Worm (Caenorhabditis elegans) whole organism, L4 larva: ENCODE data around the gene Y71H2B.2.

Experiments
- F10B5.3 ChIP-seq: sonication (generic microtip); optimal IDR thresholded peaks from 2 replicates; lab custom pipeline; 2016; ENCODE audit warnings: mild to moderate bottlenecking, missing genetic modification characterization, missing compliant biosample characterization
- F37D6.2 ChIP-seq: sonication (generic microtip); optimal IDR thresholded peaks from 2 replicates; lab custom pipeline; 2016; ENCODE audit warnings: mild to moderate bottlenecking, missing genetic modification characterization, missing compliant biosample characterization
- T20F7.1 ChIP-seq: fragments of 200-800 bp; sonication (Bioruptor generic); optimal IDR thresholded peaks from 2 replicates; lab custom pipeline; 2018; ENCODE audit warnings: mild to moderate bottlenecking, missing genetic modification characterization, missing compliant biosample characterization
- T26A8.4 ChIP-seq: fragments of 200-800 bp; sonication (Bioruptor generic); IDR thresholded peaks from 2 replicates; pipeline ENCODE4 v1.3.6; 2022; ENCODE audit warnings: missing genetic modification characterization, missing compliant biosample characterization
- Y5F2A.4 ChIP-seq: fragments of 200-800 bp; sonication (Bioruptor generic); optimal IDR thresholded peaks from 2 replicates; lab custom pipeline; 2018; ENCODE audit warnings: mild to moderate bottlenecking, missing genetic modification characterization, missing compliant biosample characterization
- ZK337.2 ChIP-seq: fragments of 200-800 bp; sonication (Bioruptor generic); IDR thresholded peaks from 2 replicates; pipeline ENCODE4 v1.3.6; 2022; ENCODE audit warnings: missing genetic modification reagents, missing genetic modification characterization, missing compliant biosample characterization
- ZK546.5 ChIP-seq, 2 experiments: sonication (generic microtip); optimal IDR thresholded peaks; 2 replicates each; lab custom pipeline; 2017; ENCODE audit warnings: missing biosample characterization in 2 of 2, missing genetic modification characterization in 2 of 2
- ama-1 ChIP-seq: fragments of 150-350 bp; optimal IDR thresholded peaks from 2 replicates; lab custom pipeline; 2014; ENCODE audit warnings: inconsistent platforms, mixed read lengths
- attf-4 ChIP-seq: sonication (generic microtip); optimal IDR thresholded peaks from 3 replicates; lab custom pipeline; 2017; ENCODE audit warnings: missing biosample characterization, missing genetic modification characterization
- ceh-32 ChIP-seq: sonication (generic microtip); optimal IDR thresholded peaks from 2 replicates; lab custom pipeline; 2016; ENCODE audit warnings: mild to moderate bottlenecking, missing genetic modification characterization, missing compliant biosample characterization; ENCODE audit not compliant: poor library complexity
- ceh-62 ChIP-seq: sonication (generic microtip); optimal IDR thresholded peaks from 2 replicates; lab custom pipeline; 2017; ENCODE audit warnings: missing biosample characterization, missing genetic modification characterization
- cey-2 ChIP-seq: sonication (generic microtip); optimal IDR thresholded peaks from 3 replicates; lab custom pipeline; 2017; ENCODE audit warnings: missing genetic modification characterization, mild to moderate bottlenecking, missing compliant biosample characterization, antibody characterized with exemption, borderline replicate concordance; ENCODE audit not compliant: insufficient read depth
- daf-12 ChIP-seq: fragments of 150-350 bp; optimal IDR thresholded peaks from 2 replicates; lab custom pipeline; 2014; ENCODE audit warnings: missing biosample characterization, missing genetic modification reagents, missing genetic modification characterization
- daf-16 ChIP-seq, 3 experiments: sonication (generic microtip); optimal IDR thresholded peaks; 2 replicates each; lab custom pipeline; 2016 to 2017; ENCODE audit warnings: missing genetic modification characterization in 3 of 3, missing genetic modification reagents in 3 of 3, mild to moderate bottlenecking in 2 of 3, missing compliant biosample characterization in 2 of 3, missing biosample characterization in 1 of 3, moderate library complexity in 1 of 3
- dpl-1 ChIP-seq: fragments of 150-350 bp; optimal IDR thresholded peaks from 2 replicates; lab custom pipeline; 2014; ENCODE audit warnings: missing biosample characterization, missing genetic modification reagents, missing genetic modification characterization
- duxl-1 ChIP-seq: sonication (generic microtip); optimal IDR thresholded peaks from 2 replicates; lab custom pipeline; 2016; ENCODE audit warnings: mild to moderate bottlenecking, missing genetic modification characterization, moderate library complexity, missing compliant biosample characterization; ENCODE audit not compliant: poor library complexity
- egl-43 ChIP-seq: fragments of 200-800 bp; sonication (Bioruptor generic); IDR thresholded peaks from 2 replicates; pipeline ENCODE4 v1.3.6; 2022; ENCODE audit warnings: missing genetic modification reagents, missing genetic modification characterization, missing compliant biosample characterization
- fkh-10 ChIP-seq: fragments of 150-350 bp; optimal IDR thresholded peaks from 2 replicates; lab custom pipeline; 2014; ENCODE audit warnings: missing biosample characterization, missing genetic modification reagents, missing genetic modification characterization
- gei-8 ChIP-seq: fragments of 200-800 bp; sonication (Bioruptor generic); optimal IDR thresholded peaks from 2 replicates; lab custom pipeline; 2018; ENCODE audit warnings: mild to moderate bottlenecking, missing genetic modification characterization, missing compliant biosample characterization
- hlh-11 ChIP-seq: fragments of 200-800 bp; sonication (Bioruptor generic); optimal IDR thresholded peaks from 2 replicates; lab custom pipeline; 2018; ENCODE audit warnings: mild to moderate bottlenecking, missing genetic modification characterization, missing compliant biosample characterization
- hlh-30 ChIP-seq: sonication (generic microtip); optimal IDR thresholded peaks from 2 replicates; lab custom pipeline; 2017; ENCODE audit warnings: antibody characterized with exemption, mild to moderate bottlenecking, missing genetic modification characterization, missing compliant biosample characterization; ENCODE audit not compliant: insufficient read depth
- hmg-1.1 ChIP-seq: fragments of 200-800 bp; sonication (Bioruptor generic); IDR thresholded peaks from 2 replicates; pipeline ENCODE4 v1.3.6; 2022; ENCODE audit warnings: missing genetic modification reagents, missing genetic modification characterization, missing compliant biosample characterization
- lin-15B ChIP-seq: fragments of 150-350 bp; sonication (generic microtip); optimal IDR thresholded peaks from 3 replicates; lab custom pipeline; 2014; ENCODE audit warnings: missing biosample characterization, missing genetic modification characterization
- lin-38 ChIP-seq: fragments of 200-800 bp; sonication (Bioruptor generic); IDR thresholded peaks from 2 replicates; pipeline ENCODE4 v1.3.6; 2022; ENCODE audit warnings: missing genetic modification reagents, missing genetic modification characterization, missing compliant biosample characterization
- lin-39 ChIP-seq: fragments of 150-350 bp; optimal IDR thresholded peaks from 2 replicates; lab custom pipeline; 2014; ENCODE audit warnings: missing biosample characterization, missing genetic modification reagents, missing genetic modification characterization
- lir-3 ChIP-seq: sonication (generic microtip); optimal IDR thresholded peaks from 2 replicates; lab custom pipeline; 2016; ENCODE audit warnings: mild to moderate bottlenecking, missing genetic modification characterization, missing compliant biosample characterization
- madf-9 ChIP-seq: fragments of 200-800 bp; sonication (Bioruptor generic); conservative IDR thresholded peaks from 2 replicates; pipeline ENCODE4 v1.3.6; 2022; ENCODE audit warnings: missing genetic modification reagents, missing genetic modification characterization, missing compliant biosample characterization
- mep-1 ChIP-seq: fragments of 150-350 bp; sonication (generic microtip); optimal IDR thresholded peaks from 3 replicates; lab custom pipeline; 2014; ENCODE audit warnings: missing biosample characterization, missing genetic modification characterization
- mxl-2 ChIP-seq: fragments of 200-800 bp; sonication (Bioruptor generic); conservative IDR thresholded peaks from 2 replicates; pipeline ENCODE4 v1.3.6; 2022; ENCODE audit warnings: missing genetic modification reagents, missing genetic modification characterization, missing compliant biosample characterization
- mxl-3 ChIP-seq: fragments of 200-800 bp; sonication (Bioruptor generic); optimal IDR thresholded peaks from 2 replicates; lab custom pipeline; 2018; ENCODE audit warnings: mild to moderate bottlenecking, missing genetic modification characterization, missing compliant biosample characterization
- nhr-111 ChIP-seq: fragments of 200-800 bp; sonication (Bioruptor generic); optimal IDR thresholded peaks from 2 replicates; lab custom pipeline; 2018; ENCODE audit warnings: mild to moderate bottlenecking, missing genetic modification characterization, missing compliant biosample characterization
- nhr-237 ChIP-seq: sonication (generic microtip); optimal IDR thresholded peaks from 2 replicates; lab custom pipeline; 2017; ENCODE audit warnings: missing biosample characterization, missing genetic modification characterization
- nhr-25 ChIP-seq: sonication (generic microtip); optimal IDR thresholded peaks from 2 replicates; lab custom pipeline; 2017; ENCODE audit warnings: missing genetic modification characterization, mild to moderate bottlenecking, missing compliant biosample characterization, antibody characterized with exemption, moderate library complexity, borderline replicate concordance; ENCODE audit not compliant: insufficient read depth
- nhr-41 ChIP-seq: fragments of 200-800 bp; sonication (Bioruptor generic); IDR thresholded peaks from 2 replicates; pipeline ENCODE4 v1.3.6; 2022; ENCODE audit warnings: missing genetic modification reagents, missing genetic modification characterization, missing compliant biosample characterization
- nhr-77 ChIP-seq: fragments of 150-350 bp; optimal IDR thresholded peaks from 2 replicates; lab custom pipeline; 2014; ENCODE audit warnings: missing biosample characterization, missing genetic modification characterization
- pha-4 ChIP-seq, 2 experiments: fragments of 150-350 bp in 1 of 2; fragments of 200-800 bp in 1 of 2; sonication (Bioruptor generic) in 1 of 2; IDR thresholded peaks in 1 of 2; optimal IDR thresholded peaks in 1 of 2; 2 replicates each; pipeline versions ENCODE4 v1.3.6 to Lab custom; 2014 to 2022; ENCODE audit warnings: missing genetic modification characterization in 2 of 2, missing genetic modification reagents in 2 of 2, missing biosample characterization in 1 of 2, missing compliant biosample characterization in 1 of 2
- php-3 ChIP-seq: fragments of 200-800 bp; sonication (Bioruptor generic); IDR thresholded peaks from 2 replicates; pipeline ENCODE4 v1.3.6; 2022; ENCODE audit warnings: missing genetic modification reagents, missing genetic modification characterization, missing compliant biosample characterization
- pqm-1 ChIP-seq: sonication (generic microtip); optimal IDR thresholded peaks from 2 replicates; lab custom pipeline; 2017; ENCODE audit warnings: missing biosample characterization, missing genetic modification characterization
- saeg-2 ChIP-seq: fragments of 200-800 bp; sonication (Bioruptor generic); IDR thresholded peaks from 2 replicates; pipeline ENCODE4 v1.3.6; 2022; ENCODE audit warnings: missing genetic modification reagents, missing genetic modification characterization, missing compliant biosample characterization
- set-16 ChIP-seq: fragments of 200-800 bp; sonication (Bioruptor generic); IDR thresholded peaks from 2 replicates; pipeline ENCODE4 v1.3.6; 2022; ENCODE audit warnings: missing genetic modification reagents, missing genetic modification characterization, missing compliant biosample characterization
- skn-1 ChIP-seq: fragments of 150-350 bp; optimal IDR thresholded peaks from 2 replicates; lab custom pipeline; 2014; ENCODE audit warnings: missing biosample characterization, missing genetic modification characterization
- snpc-4 ChIP-seq: fragments of 150-350 bp; optimal IDR thresholded peaks from 2 replicates; lab custom pipeline; 2014; ENCODE audit warnings: missing biosample characterization, missing genetic modification characterization
- tra-1 ChIP-seq: fragments of 200-800 bp; sonication (Bioruptor generic); IDR thresholded peaks from 2 replicates; pipeline ENCODE4 v1.3.6; 2022; ENCODE audit warnings: missing genetic modification reagents, missing genetic modification characterization, missing compliant biosample characterization
- unc-130 ChIP-seq: sonication (generic microtip); optimal IDR thresholded peaks from 2 replicates; lab custom pipeline; 2016; ENCODE audit warnings: missing genetic modification reagents, missing genetic modification characterization, missing compliant biosample characterization
- unc-62 ChIP-seq, 3 experiments: fragments of 150-350 bp in 1 of 3; sonication (generic microtip); optimal IDR thresholded peaks in 2 of 3; peaks in 1 of 3; 1 replicate in 1 of 3; 2 replicates in 2 of 3; lab custom pipeline; 2014 to 2017; ENCODE audit warnings: missing biosample characterization in 3 of 3, missing genetic modification characterization in 3 of 3, missing genetic modification reagents in 3 of 3, missing genotype in 1 of 3
- vab-7 ChIP-seq: fragments of 200-800 bp; sonication (Bioruptor generic); IDR thresholded peaks from 2 replicates; pipeline ENCODE4 v1.3.6; 2022; ENCODE audit warnings: missing genetic modification reagents, missing genetic modification characterization, missing compliant biosample characterization
- zag-1 ChIP-seq: fragments of 150-350 bp; optimal IDR thresholded peaks from 2 replicates; lab custom pipeline; 2014; ENCODE audit warnings: missing biosample characterization, missing genetic modification characterization
- zfp-2 ChIP-seq: sonication (generic microtip); optimal IDR thresholded peaks from 2 replicates; lab custom pipeline; 2016; ENCODE audit warnings: mild to moderate bottlenecking, missing genetic modification characterization, missing compliant biosample characterization
- zip-2 ChIP-seq: fragments of 150-350 bp; optimal IDR thresholded peaks from 2 replicates; lab custom pipeline; 2014; ENCODE audit warnings: missing biosample characterization, missing genetic modification characterization
- ztf-7 ChIP-seq: fragments of 150-350 bp; optimal IDR thresholded peaks from 2 replicates; lab custom pipeline; 2014; ENCODE audit warnings: missing biosample characterization, missing genetic modification characterization

Y71H2B.2 gene

ce11 chrIII:2578563-2578962 is 44.4 kb upstream of the Y71H2B.2 start (continued):
- TF ChIP-seq fkh-10, result no peak
- no peak for TF ChIP-seq skn-1 (tag; lab: Kevin White, UChicago)
- TF ChIP-seq lir-3, result no peak
- TF ChIP-seq pqm-1 (tag; lab: Kevin White, UChicago), result no peak
- TF ChIP-seq unc-130 (GFP tag; lab: Kevin White, UChicago), result no peak
- TF ChIP-seq mep-1 (tag; lab: Kevin White, UChicago), result peak; percentile 51
- TF ChIP-seq daf-12 (tag; lab: Kevin White, UChicago), result no peak
- TF ChIP-seq T20F7.1 (GFP tag; lab: Kevin White, UChicago), result peak; percentile 30
- TF ChIP-seq nhr-111 (GFP tag; lab: Kevin White, UChicago), result no peak
- TF ChIP-seq daf-16 (GFP tag; optimal IDR thresholded peaks at IDR 0.05; lab: Kevin White, UChicago), result peak in 1 of 2 experiments; percentile 25
- peak; percentile 93 for TF ChIP-seq daf-16 (tag; optimal IDR thresholded peaks at IDR 0.05; lab: Kevin White, UChicago)
- no peak for TF ChIP-seq mxl-2 (GFP tag; lab: Robert Waterston, UW)
- no peak for TF ChIP-seq pha-4 (GFP tag; IDR thresholded peaks at IDR 0.05; lab: Robert Waterston, UW)
- TF ChIP-seq pha-4 (tag; optimal IDR thresholded peaks at IDR 0.05; lab: Kevin White, UChicago), result peak; percentile 30
- TF ChIP-seq hlh-30 (tag; lab: Kevin White, UChicago), result peak; percentile 90
- TF ChIP-seq lin-15B (tag; lab: Kevin White, UChicago), result no peak
- no peak for TF ChIP-seq ZK546.5 (tag; optimal IDR thresholded peaks at IDR 0.05; lab: Kevin White, UChicago)
- no peak for TF ChIP-seq ceh-62 (tag; lab: Kevin White, UChicago)
- no peak for TF ChIP-seq ama-1
- TF ChIP-seq lin-39 (tag; lab: Kevin White, UChicago), result no peak
- TF ChIP-seq gei-8, result no peak
- no peak for TF ChIP-seq cey-2 (tag; lab: Kevin White, UChicago)
- no peak for TF ChIP-seq ZK337.2
- TF ChIP-seq dpl-1, result no peak
- TF ChIP-seq nhr-77, result no peak
- peak; percentile 66 for TF ChIP-seq hlh-11
- no peak for TF ChIP-seq zag-1 (tag; lab: Kevin White, UChicago)
- TF ChIP-seq zip-2 (tag; lab: Kevin White, UChicago), result no peak
- no peak for TF ChIP-seq unc-62 (GFP tag; optimal IDR thresholded peaks at IDR 0.05 in 1 of 2; lab: Kevin White, UChicago)
- TF ChIP-seq unc-62 (tag; optimal IDR thresholded peaks at IDR 0.05; lab: Kevin White, UChicago), result no peak
- TF ChIP-seq T26A8.4, result no peak
- 0 out of 2 replicates have a peak, but pooled peaks have one; percentile 26 for TF ChIP-seq hmg-1.1 (GFP tag; lab: Robert Waterston, UW)
- TF ChIP-seq snpc-4 (tag; lab: Kevin White, UChicago), result no peak
- no peak for TF ChIP-seq F37D6.2 (tag; lab: Kevin White, UChicago)
- no peak for TF ChIP-seq set-16
- TF ChIP-seq duxl-1 (tag; lab: Kevin White, UChicago), result no peak
- no peak for TF ChIP-seq nhr-25
- TF ChIP-seq ztf-7, result peak; percentile 42
- no peak for TF ChIP-seq attf-4 (tag; lab: Kevin White, UChicago)
- TF ChIP-seq tra-1 (GFP tag; lab: Robert Waterston, UW), result no peak
- no peak for TF ChIP-seq madf-9
- no peak for TF ChIP-seq zfp-2
- no peak for TF ChIP-seq Y5F2A.4
- no peak for TF ChIP-seq php-3 (GFP tag; lab: Robert Waterston, UW)
- no peak for TF ChIP-seq vab-7
- TF ChIP-seq egl-43 (GFP tag; lab: Robert Waterston, UW), result no peak
- TF ChIP-seq F10B5.3 (tag; lab: Kevin White, UChicago), result no peak
- no peak for TF ChIP-seq nhr-41 (GFP tag; lab: Robert Waterston, UW)
- TF ChIP-seq nhr-237 (tag; lab: Kevin White, UChicago), result no peak
- no peak for TF ChIP-seq ceh-32 (tag; lab: Kevin White, UChicago)
- no peak for TF ChIP-seq saeg-2 (GFP tag; lab: Robert Waterston, UW)
- TF ChIP-seq lin-38, result no peak
- peak; percentile 49 for TF ChIP-seq mxl-3 (GFP tag; lab: Kevin White, UChicago)
